Worm (Caenorhabditis elegans): ENCODE measurements around the gene csp-2.

The csp-2 gene

ce11 chrIV:6269346-6269745 lies 38.2 kb upstream of the csp-2 start, which contains the start of gene srv-30:
Gene srv-30 (minus strand): TSS chrIV:6269446.
- no peak for TF ChIP-seq nhr-28 (tag; optimal IDR thresholded peaks at IDR 0.05)
- TF ChIP-seq lin-39 (tag; optimal IDR thresholded peaks at IDR 0.05), result no peak
- TF ChIP-seq jun-1 (tag; optimal IDR thresholded peaks at IDR 0.05), result no peak
- TF ChIP-seq ztf-11 (tag; optimal IDR thresholded peaks at IDR 0.05), result no peak
- no peak for TF ChIP-seq fkh-10 (GFP tag; optimal IDR thresholded peaks at IDR 0.05)
- no peak for TF ChIP-seq aly-2 (tag; optimal IDR thresholded peaks at IDR 0.05)
- no peak for TF ChIP-seq pqm-1 (tag; optimal IDR thresholded peaks at IDR 0.05)
- no peak for TF ChIP-seq fos-1 (tag; optimal IDR thresholded peaks at IDR 0.05)
- no peak for TF ChIP-seq nhr-43 (tag; optimal IDR thresholded peaks at IDR 0.05; ENCODE audit: poor library complexity, severe bottlenecking)
- TF ChIP-seq hmg-11 (tag; optimal IDR thresholded peaks at IDR 0.05), result no peak
- TF ChIP-seq nfya-1 (tag; optimal IDR thresholded peaks at IDR 0.05; ENCODE audit: insufficient read depth), result no peak
- TF ChIP-seq ceh-16 (tag; optimal IDR thresholded peaks at IDR 0.05), result no peak
- no peak for TF ChIP-seq unc-62 (GFP tag; optimal IDR thresholded peaks at IDR 0.05)

ce11 chrIV:6271923-6272322 lies 35.6 kb upstream of the csp-2 start, which contains the start of gene srv-31:
Gene srv-31 (minus strand): TSS chrIV:6272023.
- no peak for TF ChIP-seq nhr-77 (tag; optimal IDR thresholded peaks at IDR 0.05)
- TF ChIP-seq nhr-237 (tag; optimal IDR thresholded peaks at IDR 0.05), result no peak
- no peak for TF ChIP-seq daf-12 (tag; optimal IDR thresholded peaks at IDR 0.05)
- TF ChIP-seq zag-1 (tag; optimal IDR thresholded peaks at IDR 0.05), result no peak
- no peak for TF ChIP-seq nhr-43 (tag; optimal IDR thresholded peaks at IDR 0.05; ENCODE audit: poor library complexity, severe bottlenecking)
- TF ChIP-seq egl-5 (tag; optimal IDR thresholded peaks at IDR 0.05), result no peak
- no peak for TF ChIP-seq hmg-11 (tag; optimal IDR thresholded peaks at IDR 0.05)
- no peak for TF ChIP-seq skn-1 (tag; optimal IDR thresholded peaks at IDR 0.05)
- no peak for TF ChIP-seq mdl-1 (tag; optimal IDR thresholded peaks at IDR 0.05)
- TF ChIP-seq tbx-2 (tag; optimal IDR thresholded peaks at IDR 0.05), result no peak
- no peak for TF ChIP-seq fkh-10 (GFP tag; optimal IDR thresholded peaks at IDR 0.05)
- no peak for TF ChIP-seq lsy-12 (tag; optimal IDR thresholded peaks at IDR 0.05)
- TF ChIP-seq nhr-28 (tag; optimal IDR thresholded peaks at IDR 0.05), result no peak
- TF ChIP-seq nhr-11 (tag; optimal IDR thresholded peaks at IDR 0.05), result no peak
- TF ChIP-seq lin-39 (tag; optimal IDR thresholded peaks at IDR 0.05), result no peak
- TF ChIP-seq ceh-82 (tag; optimal IDR thresholded peaks at IDR 0.05), result no peak
- TF ChIP-seq pqm-1 (tag; optimal IDR thresholded peaks at IDR 0.05), result no peak
- TF ChIP-seq jun-1 (tag; optimal IDR thresholded peaks at IDR 0.05), result no peak
- TF ChIP-seq R02D3.7 (tag; optimal IDR thresholded peaks at IDR 0.05), result no peak

ce11 chrIV:6275671-6276209 lies 31.8 kb upstream of the csp-2 start, which contains the start of the genes aat-4 and T13A10.1:
Gene aat-4 (minus strand): TSS chrIV:6275721.
Gene T13A10.1 (plus strand): TSS chrIV:6276081.
- TF ChIP-seq pqm-1 (tag; optimal IDR thresholded peaks at IDR 0.05) (peak; percentile 60), lin-39 (tag; optimal IDR thresholded peaks at IDR 0.05) (no peak), ceh-16 (tag; optimal IDR thresholded peaks at IDR 0.05) (no peak), mml-1 (tag; optimal IDR thresholded peaks at IDR 0.05) (no peak), jun-1 (tag; optimal IDR thresholded peaks at IDR 0.05) (no peak), elt-2 (tag; optimal IDR thresholded peaks at IDR 0.05) (peak; percentile 85)

- TF ChIP-seq daf-12 (tag; optimal IDR thresholded peaks at IDR 0.05) (no peak), pha-4 (tag; optimal IDR thresholded peaks at IDR 0.05) (peak; percentile 72), unc-39 (tag; optimal IDR thresholded peaks at IDR 0.05) (no peak), R02D3.7 (tag; optimal IDR thresholded peaks at IDR 0.05) (no peak)
These were observed 28.1 kb upstream of the csp-2 start, which contains the start of gene sams-5 for ce11 chrIV:6279392-6279791. Gene sams-5 (minus strand): TSS chrIV:6279522.

- TF ChIP-seq skn-1 (tag; optimal IDR thresholded peaks at IDR 0.05) (no peak), R02D3.7 (tag; optimal IDR thresholded peaks at IDR 0.05) (no peak), daf-12 (tag; optimal IDR thresholded peaks at IDR 0.05) (no peak), snpc-4 (tag; optimal IDR thresholded peaks at IDR 0.05) (no peak), elt-2 (tag; optimal IDR thresholded peaks at IDR 0.05) (no peak), egl-27 (tag; optimal IDR thresholded peaks at IDR 0.05) (no peak), fkh-2 (tag; optimal IDR thresholded peaks at IDR 0.05) (no peak), elt-1 (tag; optimal IDR thresholded peaks at IDR 0.05) (no peak), nhr-43 (tag; optimal IDR thresholded peaks at IDR 0.05; ENCODE audit: poor library complexity, severe bottlenecking) (no peak), nhr-77 (tag; optimal IDR thresholded peaks at IDR 0.05) (no peak), ama-1 (optimal IDR thresholded peaks at IDR 0.05) (no peak), nhr-76 (tag; optimal IDR thresholded peaks at IDR 0.05) (no peak), fkh-10 (GFP tag; optimal IDR thresholded peaks at IDR 0.05) (no peak), ceh-9 (tag; optimal IDR thresholded peaks at IDR 0.05) (no peak)
These were observed 25.4 kb upstream of the csp-2 start, which contains the start of gene srv-32 for ce11 chrIV:6282143-6282542. Gene srv-32 (minus strand): TSS chrIV:6282243.

Data from whole organism, L3 larva.